Fruit fly (Drosophila melanogaster): ENCODE data around the gene Taf10b.

DNA sequence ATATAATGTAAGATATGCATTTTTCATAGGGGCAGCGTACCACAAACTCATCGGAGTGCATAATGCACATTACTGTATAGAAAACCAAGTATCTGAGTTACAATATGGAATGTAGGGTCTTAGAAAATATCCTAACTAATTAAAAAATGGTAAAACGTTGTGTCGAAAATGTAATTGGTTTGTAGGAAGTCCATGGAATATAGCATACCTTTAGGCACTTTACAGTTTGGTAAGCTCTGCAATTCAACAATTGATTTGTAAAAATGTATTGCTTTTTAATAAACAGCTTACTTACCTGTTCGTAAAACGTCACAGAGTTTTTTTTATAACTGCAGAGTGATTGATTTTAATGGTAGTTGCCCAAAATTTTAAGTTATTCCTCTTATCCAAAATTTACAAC is 44.5 kb upstream of the Taf10b start, which contains the start of gene CG2964:
- TF ChIP-seq Dll (optimal IDR thresholded peaks at IDR 0.05) (no peak), psq (optimal IDR thresholded peaks at IDR 0.05) (no peak)

Measured in whole organism.